Worm (Caenorhabditis elegans) whole organism, young adult: Measurements from ENCODE around the gene nhr-182.

Experiments
- D2030.7 ChIP-seq: fragments of 200-800 bp; sonication (Bioruptor generic); IDR thresholded peaks from 2 replicates; pipeline ENCODE4 v1.3.6; 2022; ENCODE audit warnings: missing genetic modification reagents, missing genetic modification characterization, missing compliant biosample characterization
- F10E7.11 ChIP-seq: sonication (generic microtip); optimal IDR thresholded peaks from 2 replicates; lab custom pipeline; 2017; ENCODE audit warnings: mild to moderate bottlenecking, missing genetic modification characterization, moderate library complexity, missing compliant biosample characterization
- F37B4.10 ChIP-seq: fragments of 200-800 bp; sonication (Bioruptor generic); IDR thresholded peaks from 2 replicates; pipeline ENCODE4 v1.3.6; 2022; ENCODE audit warnings: missing genetic modification characterization, missing compliant biosample characterization
- F57A8.1 ChIP-seq: fragments of 200-800 bp; sonication (Bioruptor generic); optimal IDR thresholded peaks from 2 replicates; lab custom pipeline; 2018; ENCODE audit warnings: mild to moderate bottlenecking, missing genetic modification characterization, moderate library complexity, missing compliant biosample characterization
- K11D2.4 ChIP-seq: fragments of 200-800 bp; sonication (Bioruptor generic); IDR thresholded peaks from 2 replicates; pipeline ENCODE4 v1.3.6; 2022; ENCODE audit warnings: missing genetic modification reagents, missing genetic modification characterization, missing compliant biosample characterization
- K12H6.12 ChIP-seq: fragments of 200-800 bp; sonication (Bioruptor generic); optimal IDR thresholded peaks from 2 replicates; lab custom pipeline; 2018; ENCODE audit warnings: mild to moderate bottlenecking, missing genetic modification characterization, missing compliant biosample characterization
- Y53G8AR.9 ChIP-seq: fragments of 200-800 bp; sonication (Bioruptor generic); conservative IDR thresholded peaks from 2 replicates; pipeline ENCODE4 v1.3.6; 2022; ENCODE audit warnings: missing genetic modification reagents, missing genetic modification characterization, missing compliant biosample characterization
- Y56A3A.18 ChIP-seq: fragments of 200-800 bp; sonication (Bioruptor generic); IDR thresholded peaks from 2 replicates; pipeline ENCODE4 v1.3.6; 2022; ENCODE audit warnings: missing genetic modification reagents, missing genetic modification characterization, missing compliant biosample characterization
- aptf-2 ChIP-seq: fragments of 200-800 bp; sonication (Bioruptor generic); conservative IDR thresholded peaks from 2 replicates; pipeline ENCODE4 v1.3.6; 2022; ENCODE audit warnings: missing genetic modification reagents, missing genetic modification characterization, missing compliant biosample characterization
- ccch-3 ChIP-seq: fragments of 200-800 bp; sonication (Bioruptor generic); optimal IDR thresholded peaks from 2 replicates; lab custom pipeline; 2018; ENCODE audit warnings: mild to moderate bottlenecking, missing genetic modification characterization, missing compliant biosample characterization
- cebp-1 ChIP-seq, 2 experiments: fragments of 200-800 bp in 1 of 2; sonication (Bioruptor generic) in 1 of 2; sonication (generic microtip) in 1 of 2; IDR thresholded peaks in 1 of 2; optimal IDR thresholded peaks in 1 of 2; 2 replicates each; pipeline versions ENCODE4 v1.3.6 to Lab custom; 2017 to 2022; ENCODE audit warnings: missing compliant biosample characterization in 2 of 2, missing genetic modification characterization in 2 of 2, mild to moderate bottlenecking in 1 of 2, missing genetic modification reagents in 1 of 2, moderate library complexity in 1 of 2
- ceh-40 ChIP-seq: fragments of 200-800 bp; sonication (Bioruptor generic); IDR thresholded peaks from 2 replicates; pipeline ENCODE4 v1.3.6; 2022; ENCODE audit warnings: missing genetic modification characterization, missing compliant biosample characterization
- dpff-1 ChIP-seq: sonication (generic microtip); optimal IDR thresholded peaks from 2 replicates; lab custom pipeline; 2017; ENCODE audit warnings: mild to moderate bottlenecking, missing genetic modification characterization, missing compliant biosample characterization
- dpl-1 ChIP-seq: fragments of 150-350 bp; optimal IDR thresholded peaks from 2 replicates; lab custom pipeline; 2014; ENCODE audit warnings: missing biosample characterization, missing genetic modification reagents, missing genetic modification characterization
- egl-18 ChIP-seq: fragments of 200-800 bp; sonication (Bioruptor generic); IDR thresholded peaks from 2 replicates; pipeline ENCODE4 v1.3.6; 2022; ENCODE audit warnings: missing genetic modification reagents, missing genetic modification characterization, missing compliant biosample characterization
- fkh-3 ChIP-seq: sonication (generic microtip); optimal IDR thresholded peaks from 2 replicates; lab custom pipeline; 2016; ENCODE audit warnings: mild to moderate bottlenecking, missing genetic modification characterization, missing compliant biosample characterization
- him-1 ChIP-seq: sonication (generic microtip); optimal IDR thresholded peaks from 2 replicates; lab custom pipeline; 2016; ENCODE audit warnings: missing genotype, missing genetic modification reagents, missing genetic modification characterization, missing compliant biosample characterization
- hmg-1.2 ChIP-seq: fragments of 200-800 bp; sonication (Bioruptor generic); IDR thresholded peaks from 2 replicates; pipeline ENCODE4 v1.3.6; 2022; ENCODE audit warnings: missing genetic modification reagents, missing genetic modification characterization, missing compliant biosample characterization
- hmg-20 ChIP-seq: fragments of 200-800 bp; sonication (Bioruptor generic); IDR thresholded peaks from 2 replicates; pipeline ENCODE4 v1.3.6; 2022; ENCODE audit warnings: missing genetic modification reagents, missing genetic modification characterization, missing compliant biosample characterization
- hsf-1 ChIP-seq: fragments of 200-800 bp; sonication (Bioruptor generic); IDR thresholded peaks from 2 replicates; pipeline ENCODE4 v1.3.6; 2022; ENCODE audit warnings: missing genetic modification reagents, missing genetic modification characterization, missing compliant biosample characterization
- lir-1 ChIP-seq: fragments of 200-800 bp; sonication (Bioruptor generic); conservative IDR thresholded peaks from 2 replicates; pipeline ENCODE4 v1.3.6; 2022; ENCODE audit warnings: missing genetic modification reagents, missing genetic modification characterization, missing compliant biosample characterization
- madf-3 ChIP-seq: fragments of 200-800 bp; sonication (Bioruptor generic); IDR thresholded peaks from 2 replicates; pipeline ENCODE4 v1.3.6; 2022; ENCODE audit warnings: missing genetic modification reagents, missing genetic modification characterization, missing compliant biosample characterization
- nhr-80 ChIP-seq: sonication (generic microtip); optimal IDR thresholded peaks from 2 replicates; lab custom pipeline; 2016; ENCODE audit warnings: missing genetic modification characterization, missing compliant biosample characterization
- nhr-90 ChIP-seq: sonication (generic microtip); optimal IDR thresholded peaks from 2 replicates; lab custom pipeline; 2016; ENCODE audit warnings: missing genotype, mild to moderate bottlenecking, missing genetic modification characterization, missing compliant biosample characterization
- pha-4 ChIP-seq: fragments of 150-350 bp; sonication (generic microtip); optimal IDR thresholded peaks from 2 replicates; lab custom pipeline; 2014; ENCODE audit warnings: missing biosample characterization, missing genetic modification reagents, missing genetic modification characterization
- rcor-1 ChIP-seq: fragments of 200-800 bp; sonication (Bioruptor generic); IDR thresholded peaks from 2 replicates; pipeline ENCODE4 v1.3.6; 2022; ENCODE audit warnings: missing genetic modification reagents, missing genetic modification characterization, missing compliant biosample characterization
- snpc-3.4 ChIP-seq: sonication (generic microtip); optimal IDR thresholded peaks from 2 replicates; lab custom pipeline; 2017; ENCODE audit warnings: missing genetic modification characterization, mild to moderate bottlenecking, missing compliant biosample characterization, antibody characterized with exemption, moderate library complexity, missing genotype, missing genetic modification reagents
- unc-62 ChIP-seq: fragments of 150-350 bp; optimal IDR thresholded peaks from 2 replicates; lab custom pipeline; 2014; ENCODE audit warnings: missing biosample characterization, missing genetic modification reagents, missing genetic modification characterization
- xnd-1 ChIP-seq: sonication (generic microtip); optimal IDR thresholded peaks from 2 replicates; lab custom pipeline; 2016; ENCODE audit warnings: missing genotype, missing genetic modification reagents, missing genetic modification characterization, missing compliant biosample characterization
- ztf-22 ChIP-seq: fragments of 200-800 bp; sonication (Bioruptor generic); optimal IDR thresholded peaks from 2 replicates; lab custom pipeline; 2018; ENCODE audit warnings: mild to moderate bottlenecking, missing genetic modification characterization, moderate library complexity, missing compliant biosample characterization
- ztf-25 ChIP-seq: fragments of 200-800 bp; sonication (Bioruptor generic); IDR thresholded peaks from 2 replicates; pipeline ENCODE4 v1.3.6; 2022; ENCODE audit warnings: missing genetic modification reagents, missing genetic modification characterization, missing compliant biosample characterization
- ztf-28 ChIP-seq: fragments of 200-800 bp; sonication (Bioruptor generic); IDR thresholded peaks from 2 replicates; pipeline ENCODE4 v1.3.6; 2022; ENCODE audit warnings: missing genetic modification reagents, missing genetic modification characterization, missing compliant biosample characterization
- ztf-3 ChIP-seq: fragments of 200-800 bp; sonication (Bioruptor generic); optimal IDR thresholded peaks from 2 replicates; lab custom pipeline; 2018; ENCODE audit warnings: mild to moderate bottlenecking, missing genetic modification characterization, missing compliant biosample characterization

Gene nhr-182

ce11 chrV:2250126-2250590 lies 9.6 kb downstream of the nhr-182 start, which contains the start of gene cyp-33C7 (continued):
- peak; percentile 95 for TF ChIP-seq cebp-1 (GFP tag; IDR thresholded peaks at IDR 0.05; lab: Robert Waterston, UW)
- TF ChIP-seq cebp-1 (tag; optimal IDR thresholded peaks at IDR 0.05; lab: Kevin White, UChicago): peak; percentile 96

ce11 chrV:2249310-2249709 lies 10.4 kb downstream of the nhr-182 start, which contains the start of gene cyp-33C6:
Gene cyp-33C6, minus strand, starts transcription at chrV:2249410.
- TF ChIP-seq aptf-2 (GFP tag; lab: Robert Waterston, UW): no peak
- TF ChIP-seq, all 124 proteins: peak for 0

- TF ChIP-seq rcor-1 (GFP tag; lab: Robert Waterston, UW) (no peak), F10E7.11 (tag; lab: Kevin White, UChicago) (no peak), hsf-1 (GFP tag; lab: Robert Waterston, UW) (no peak), D2030.7 (GFP tag; lab: Robert Waterston, UW) (no peak), xnd-1 (tag; lab: Kevin White, UChicago) (no peak), hmg-1.2 (peak; percentile 80; the same call in 1 of the 2 replicates), nhr-80 (peak; percentile 4)
Measured at ce11 chrV:2244751-2245150, 15.0 kb downstream of the nhr-182 start, which contains the start of gene cyp-33C5. Gene cyp-33C5, plus strand, starts transcription at chrV:2245004.

ce11 chrV:2242630-2243029 lies 17.1 kb downstream of the nhr-182 start, which contains the start of gene cyp-33C3:
Gene cyp-33C3, plus strand, starts transcription at chrV:2242778.
- TF ChIP-seq hmg-1.2: peak; percentile 41; the same call in 1 of the 2 replicates
- TF ChIP-seq fkh-3: no peak

ce11 chrV:2238012-2238411 lies 21.7 kb downstream of the nhr-182 start:
- TF ChIP-seq F57A8.1 (no peak), ztf-25 (GFP tag; lab: Robert Waterston, UW) (no peak), Y53G8AR.9 (GFP tag; lab: Robert Waterston, UW) (no peak), Y56A3A.18 (GFP tag; lab: Robert Waterston, UW) (no peak), ceh-40 (GFP tag; lab: Robert Waterston, UW) (no peak), hmg-20 (GFP tag; lab: Robert Waterston, UW) (no peak), snpc-3.4 (tag; lab: Kevin White, UChicago) (no peak), him-1 (no peak), lir-1 (GFP tag; lab: Robert Waterston, UW) (no peak), unc-62 (GFP tag; lab: Kevin White, UChicago) (no peak), ztf-22 (no peak), K12H6.12 (tag; lab: Kevin White, UChicago) (no peak)

- 0 out of 2 replicates have a peak, but pooled peaks have one; percentile 27 for TF ChIP-seq cebp-1 (GFP tag; IDR thresholded peaks at IDR 0.05; lab: Robert Waterston, UW)
- peak; percentile 55 for TF ChIP-seq cebp-1 (tag; optimal IDR thresholded peaks at IDR 0.05; lab: Kevin White, UChicago)
- no peak for TF ChIP-seq ztf-28
- TF ChIP-seq ccch-3: no peak
- TF ChIP-seq nhr-90: no peak
- TF ChIP-seq pha-4 (tag; lab: Kevin White, UChicago): no peak
- peak; percentile 33 for TF ChIP-seq nhr-80
- peak; percentile 71; the same call in 1 of the 2 replicates for TF ChIP-seq hmg-1.2
Measured at ce11 chrV:2235848-2236247, 23.9 kb downstream of the nhr-182 start, which contains the start of gene cyp-33C4. Gene cyp-33C4, plus strand, starts transcription at chrV:2236140.

ce11 chrV:2233177-2233576 lies 26.6 kb downstream of the nhr-182 start, which contains the start of gene nhr-96:
Gene nhr-96, plus strand, starts transcription at chrV:2233477.
- TF ChIP-seq snpc-3.4 (tag; lab: Kevin White, UChicago): no peak
- TF ChIP-seq K11D2.4 (GFP tag; lab: Robert Waterston, UW): no peak
- no peak for TF ChIP-seq egl-18
- TF ChIP-seq F37B4.10 (GFP tag; lab: Robert Waterston, UW): no peak
- TF ChIP-seq dpff-1 (tag; lab: Kevin White, UChicago): no peak
- TF ChIP-seq madf-3 (GFP tag; lab: Robert Waterston, UW): no peak
- TF ChIP-seq him-1: no peak
- TF ChIP-seq dpl-1: no peak
- TF ChIP-seq ztf-3 (GFP tag; lab: Kevin White, UChicago): no peak
